Worm (Caenorhabditis elegans): ENCODE results near the gene pgp-13.

Gene pgp-13

DNA sequence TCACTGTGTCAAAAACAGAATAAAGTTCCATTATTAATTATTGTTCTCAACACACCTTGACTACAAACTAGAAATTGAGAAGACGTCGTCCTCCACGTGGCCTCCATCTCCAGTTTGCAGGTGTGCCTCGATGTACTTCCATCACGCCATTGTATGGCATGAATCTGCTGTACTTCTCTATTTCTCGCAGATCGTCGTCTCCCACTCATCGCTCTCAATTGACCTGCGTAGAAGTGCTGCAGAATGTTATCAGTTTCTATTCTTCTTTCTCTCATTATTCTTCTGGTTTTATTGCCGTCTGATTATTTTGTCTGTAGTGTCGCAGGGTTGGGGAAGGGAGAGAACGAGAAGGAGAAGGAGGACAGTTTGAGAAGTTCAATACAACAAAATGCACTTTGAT lies 21.1 kb downstream of the pgp-13 start (continued):
- TF ChIP-seq B0336.3 (GFP tag; IDR thresholded peaks at IDR 0.05) (0 out of 2 replicates have a peak, but pooled peaks have one; percentile 25), C06A6.2 (GFP tag; conservative IDR thresholded peaks at IDR 0.05) (0 out of 2 replicates have a peak, but pooled peaks have one; percentile 22), ztf-6 (GFP tag; IDR thresholded peaks at IDR 0.05) (no peak)

ce11 chrX:12761295-12761775 lies 22.8 kb downstream of the pgp-13 start:
- TF ChIP-seq akir-1 (GFP tag; optimal IDR thresholded peaks at IDR 0.05): no peak
- peak; percentile 16 for TF ChIP-seq attf-5 (GFP tag; optimal IDR thresholded peaks at IDR 0.05)
- TF ChIP-seq Y79H2A.3 (GFP tag; conservative IDR thresholded peaks at IDR 0.05): no peak
- peak; percentile 44 for TF ChIP-seq atf-7 (tag; optimal IDR thresholded peaks at IDR 0.05)
- TF ChIP-seq ets-4 (GFP tag; optimal IDR thresholded peaks at IDR 0.05): no peak
- peak; percentile 35; the same call in 1 of the 2 replicates for TF ChIP-seq dox-1 (GFP tag; IDR thresholded peaks at IDR 0.05)
- peak; percentile 6 for TF ChIP-seq die-1 (tag; optimal IDR thresholded peaks at IDR 0.05)
- TF ChIP-seq lin-35 (GFP tag; optimal IDR thresholded peaks at IDR 0.05): no peak
- no peak for TF ChIP-seq ztf-25 (GFP tag; IDR thresholded peaks at IDR 0.05)
- TF ChIP-seq ztf-26 (tag; optimal IDR thresholded peaks at IDR 0.05): peak; percentile 75
- peak; percentile 47 for TF ChIP-seq lin-40 (tag; optimal IDR thresholded peaks at IDR 0.05)
- TF ChIP-seq Y56A3A.18 (GFP tag; IDR thresholded peaks at IDR 0.05): no peak
- TF ChIP-seq xnd-1 (tag; optimal IDR thresholded peaks at IDR 0.05): no peak
- TF ChIP-seq K11D2.4 (GFP tag; IDR thresholded peaks at IDR 0.05): peak; percentile 17; the same call in 1 of the 2 replicates
- TF ChIP-seq let-607 (tag; optimal IDR thresholded peaks at IDR 0.05): peak in 1 of 2 experiments; percentile 0
- no peak for TF ChIP-seq F10E7.11 (tag; optimal IDR thresholded peaks at IDR 0.05)
- no peak for TF ChIP-seq F39B2.1 (GFP tag; IDR thresholded peaks at IDR 0.05)
- TF ChIP-seq pha-4 (tag; optimal IDR thresholded peaks at IDR 0.05): no peak
- peak; percentile 78 for TF ChIP-seq somi-1 (GFP tag; optimal IDR thresholded peaks at IDR 0.05)
- no peak for TF ChIP-seq hlh-12 (tag; optimal IDR thresholded peaks at IDR 0.05)
- no peak for TF ChIP-seq ekl-4 (GFP tag; IDR thresholded peaks at IDR 0.05)
- peak; percentile 76 for TF ChIP-seq nhr-80 (tag; optimal IDR thresholded peaks at IDR 0.05)
- TF ChIP-seq bed-2 (GFP tag; IDR thresholded peaks at IDR 0.05): no peak

DNA sequence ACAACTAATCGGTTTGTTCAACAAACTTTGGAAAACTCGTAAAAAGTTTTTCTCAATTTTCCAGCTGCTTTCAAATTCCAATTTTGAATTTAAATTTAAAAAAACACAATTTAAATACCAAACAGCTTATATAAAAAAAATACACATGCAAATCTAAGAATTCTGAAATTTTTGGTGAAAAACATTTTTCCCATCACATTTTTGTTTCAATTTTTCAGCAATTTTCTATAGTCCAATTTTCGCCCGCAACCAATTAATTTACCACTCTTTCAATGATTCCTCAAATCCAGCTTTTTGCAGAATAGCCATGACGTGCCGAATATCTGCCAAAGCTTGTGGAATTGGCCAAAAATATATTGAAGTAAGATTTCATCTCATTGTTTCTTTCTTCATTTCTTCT lies 23.2 kb downstream of the pgp-13 start, which contains the start of gene cept-1:
TSS of gene cept-1 (plus strand) at position 301 of the 400 bp plus-strand sequence.
- TF ChIP-seq dpff-1 (tag; optimal IDR thresholded peaks at IDR 0.05): no peak
- TF ChIP-seq nhr-80 (tag; optimal IDR thresholded peaks at IDR 0.05): no peak
- TF ChIP-seq xnd-1 (tag; optimal IDR thresholded peaks at IDR 0.05): no peak
- no peak for TF ChIP-seq die-1 (tag; optimal IDR thresholded peaks at IDR 0.05)
- TF ChIP-seq lin-40 (tag; optimal IDR thresholded peaks at IDR 0.05): no peak
- no peak for TF ChIP-seq mes-4 (tag; optimal IDR thresholded peaks at IDR 0.05)
- TF ChIP-seq sptf-2 (GFP tag; optimal IDR thresholded peaks at IDR 0.05): no peak
- TF ChIP-seq F57A8.1 (GFP tag; optimal IDR thresholded peaks at IDR 0.05): no peak
- no peak for TF ChIP-seq pha-4 (tag; optimal IDR thresholded peaks at IDR 0.05)
- TF ChIP-seq lin-54 (GFP tag; optimal IDR thresholded peaks at IDR 0.05): no peak
- no peak for TF ChIP-seq F10E7.11 (tag; optimal IDR thresholded peaks at IDR 0.05)
- no peak for TF ChIP-seq madf-8 (GFP tag; conservative IDR thresholded peaks at IDR 0.05)
- TF ChIP-seq F23B12.7 (tag; optimal IDR thresholded peaks at IDR 0.05; ENCODE audit: insufficient read depth): no peak
- TF ChIP-seq ztf-6 (GFP tag; IDR thresholded peaks at IDR 0.05): no peak
- no peak for TF ChIP-seq sdz-38 (tag; optimal IDR thresholded peaks at IDR 0.05)
- no peak for TF ChIP-seq zfh-2 (GFP tag; conservative IDR thresholded peaks at IDR 0.05)
- no peak for TF ChIP-seq ets-4 (GFP tag; optimal IDR thresholded peaks at IDR 0.05)
- no peak for TF ChIP-seq akir-1 (GFP tag; optimal IDR thresholded peaks at IDR 0.05)
